Worm (Caenorhabditis elegans): Measurements from ENCODE around the gene mdh-2.

Gene mdh-2

DNA sequence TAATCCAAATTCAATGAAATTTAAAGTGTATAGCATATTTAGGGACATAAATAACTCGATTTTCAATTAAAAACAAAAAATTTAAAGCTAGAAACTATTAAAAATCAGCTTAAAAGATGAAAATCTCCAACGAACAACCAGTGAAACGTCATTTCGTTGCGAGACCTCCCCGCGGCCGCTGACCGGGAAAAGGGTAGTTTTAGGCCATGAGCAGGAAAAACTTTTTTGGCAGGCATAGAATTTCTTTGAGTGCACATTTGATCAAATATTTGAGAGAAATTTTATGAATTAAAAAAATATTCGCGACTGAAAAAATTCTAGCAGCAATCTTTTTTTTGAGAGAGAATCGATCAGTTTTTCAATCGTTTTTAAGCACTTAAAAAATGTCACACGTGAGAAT is 17.4 kb upstream of the mdh-2 start:
- TF ChIP-seq ets-7 (tag; optimal IDR thresholded peaks at IDR 0.05) (no peak), F13C5.2 (tag; optimal IDR thresholded peaks at IDR 0.05) (no peak), hmbx-1 (tag; optimal IDR thresholded peaks at IDR 0.05) (no peak), B0310.2 (tag; optimal IDR thresholded peaks at IDR 0.05) (no peak), sea-1 (GFP tag; conservative IDR thresholded peaks at IDR 0.05) (no peak), hnd-1 (tag; optimal IDR thresholded peaks at IDR 0.05) (no peak), flt-1 (GFP tag; IDR thresholded peaks at IDR 0.05) (no peak), hmg-4 (GFP tag; optimal IDR thresholded peaks at IDR 0.05) (no peak), tbx-11 (GFP tag; IDR thresholded peaks at IDR 0.05) (no peak), ama-1 (optimal IDR thresholded peaks at IDR 0.05) (no peak), aly-1 (tag; optimal IDR thresholded peaks at IDR 0.05) (no peak), ceh-13 (GFP tag; optimal IDR thresholded peaks at IDR 0.05) (no peak), tra-4 (tag; optimal IDR thresholded peaks at IDR 0.05) (no peak), pes-1 (GFP tag; IDR thresholded peaks at IDR 0.05) (no peak), tbx-37 (GFP tag; conservative IDR thresholded peaks at IDR 0.05) (no peak), scrt-1 (GFP tag; IDR thresholded peaks at IDR 0.05) (no peak), ceh-36 (tag; optimal IDR thresholded peaks at IDR 0.05) (no peak)

- TF ChIP-seq hnd-1 (tag; optimal IDR thresholded peaks at IDR 0.05) (no peak), B0310.2 (tag; optimal IDR thresholded peaks at IDR 0.05) (no peak), ets-7 (tag; optimal IDR thresholded peaks at IDR 0.05) (no peak)
Observed at ce11 chrIII:6624872-6625271, 17.0 kb upstream of the mdh-2 start, which contains the start of gene copd-1. Gene copd-1, minus strand, starts transcription at chrIII:6624972.

ce11 chrIII:6619952-6620351 is 12.0 kb upstream of the mdh-2 start, which contains the start of gene C13B9.2:
Gene C13B9.2, plus strand, starts transcription at chrIII:6620252.
- TF ChIP-seq hmg-4 (GFP tag; optimal IDR thresholded peaks at IDR 0.05) (no peak), F13C5.2 (tag; optimal IDR thresholded peaks at IDR 0.05) (no peak), hmbx-1 (tag; optimal IDR thresholded peaks at IDR 0.05) (no peak), tbx-37 (GFP tag; conservative IDR thresholded peaks at IDR 0.05) (no peak), ama-1 (optimal IDR thresholded peaks at IDR 0.05) (no peak), aly-1 (tag; optimal IDR thresholded peaks at IDR 0.05) (no peak), pes-1 (GFP tag; IDR thresholded peaks at IDR 0.05) (no peak), flt-1 (GFP tag; IDR thresholded peaks at IDR 0.05) (no peak), hnd-1 (tag; optimal IDR thresholded peaks at IDR 0.05) (no peak), ceh-13 (GFP tag; optimal IDR thresholded peaks at IDR 0.05) (no peak), tra-4 (tag; optimal IDR thresholded peaks at IDR 0.05) (no peak), B0310.2 (tag; optimal IDR thresholded peaks at IDR 0.05) (no peak), ceh-36 (tag; optimal IDR thresholded peaks at IDR 0.05) (no peak), tbx-11 (GFP tag; IDR thresholded peaks at IDR 0.05) (no peak), ets-7 (tag; optimal IDR thresholded peaks at IDR 0.05) (no peak), sea-1 (GFP tag; conservative IDR thresholded peaks at IDR 0.05) (no peak), scrt-1 (GFP tag; IDR thresholded peaks at IDR 0.05) (no peak)

DNA sequence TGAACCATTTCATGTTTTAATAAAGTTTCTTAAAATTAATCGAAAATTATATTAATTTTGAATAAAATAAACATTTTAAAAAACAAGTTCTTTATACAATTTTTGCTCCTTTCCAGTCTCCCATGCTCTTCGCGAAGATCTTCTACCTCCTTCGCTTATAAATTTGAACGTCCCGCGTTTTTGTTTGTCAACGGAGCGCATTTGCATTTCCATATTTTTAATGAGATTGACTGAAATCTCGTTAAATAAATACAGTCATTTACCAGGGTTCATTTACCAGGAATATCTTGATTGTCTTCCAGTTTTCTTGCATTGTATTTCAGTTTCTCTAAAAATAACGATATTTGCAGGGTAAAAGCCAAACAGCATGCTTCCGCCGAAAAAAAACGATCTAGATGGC is 7.2 kb upstream of the mdh-2 start, which contains the start of gene cmtr-2:
Gene cmtr-2, plus strand, starts transcription at position 351 of the 400 bp plus-strand sequence.
- TF ChIP-seq F13C5.2 (tag; optimal IDR thresholded peaks at IDR 0.05): peak; percentile 11
- no peak for TF ChIP-seq B0310.2 (tag; optimal IDR thresholded peaks at IDR 0.05)

ce11 chrIII:6612282-6612681 is 4.4 kb upstream of the mdh-2 start, which contains the start of gene ctsa-4.2:
Gene ctsa-4.2, plus strand, starts transcription at chrIII:6612528.
- TF ChIP-seq aly-1 (tag; optimal IDR thresholded peaks at IDR 0.05): no peak
- no peak for TF ChIP-seq ceh-36 (tag; optimal IDR thresholded peaks at IDR 0.05)
- TF ChIP-seq tbx-37 (GFP tag; conservative IDR thresholded peaks at IDR 0.05): no peak
- TF ChIP-seq pes-1 (GFP tag; IDR thresholded peaks at IDR 0.05): no peak
- no peak for TF ChIP-seq hmbx-1 (tag; optimal IDR thresholded peaks at IDR 0.05)
- TF ChIP-seq ama-1 (optimal IDR thresholded peaks at IDR 0.05): no peak
- no peak for TF ChIP-seq sea-1 (GFP tag; conservative IDR thresholded peaks at IDR 0.05)
- TF ChIP-seq flt-1 (GFP tag; IDR thresholded peaks at IDR 0.05): no peak
- TF ChIP-seq ets-7 (tag; optimal IDR thresholded peaks at IDR 0.05): no peak
- TF ChIP-seq tbx-11 (GFP tag; IDR thresholded peaks at IDR 0.05): no peak
- TF ChIP-seq hnd-1 (tag; optimal IDR thresholded peaks at IDR 0.05): no peak
- no peak for TF ChIP-seq tra-4 (tag; optimal IDR thresholded peaks at IDR 0.05)
- TF ChIP-seq B0310.2 (tag; optimal IDR thresholded peaks at IDR 0.05): no peak
- TF ChIP-seq hmg-4 (GFP tag; optimal IDR thresholded peaks at IDR 0.05): no peak
- no peak for TF ChIP-seq F13C5.2 (tag; optimal IDR thresholded peaks at IDR 0.05)

DNA sequence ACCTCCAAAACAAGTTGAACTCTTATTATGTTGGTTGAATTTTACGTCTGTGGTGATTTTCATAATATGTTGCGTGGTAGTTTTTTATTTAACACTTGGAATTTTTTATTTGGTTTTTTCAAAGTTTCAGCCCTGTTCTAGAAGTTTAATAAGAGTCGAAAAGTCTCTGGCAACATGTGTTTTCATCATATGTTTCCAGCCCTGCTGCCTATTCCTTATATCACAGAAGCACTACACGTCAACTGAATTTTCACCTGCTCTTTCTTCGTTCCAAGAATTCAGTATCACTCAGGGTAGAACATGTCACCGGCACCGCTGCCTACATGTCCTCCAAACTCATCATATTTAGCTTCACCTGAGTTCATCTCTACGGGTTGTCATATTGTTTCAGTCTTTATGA is 2.6 kb upstream of the mdh-2 start, which contains the start of gene srh-40:
Gene srh-40, plus strand, starts transcription at position 301 of the 400 bp plus-strand sequence.
- TF ChIP-seq ama-1 (optimal IDR thresholded peaks at IDR 0.05): no peak
- no peak for TF ChIP-seq scrt-1 (GFP tag; IDR thresholded peaks at IDR 0.05)
- TF ChIP-seq tbx-11 (GFP tag; IDR thresholded peaks at IDR 0.05): no peak
- no peak for TF ChIP-seq pes-1 (GFP tag; IDR thresholded peaks at IDR 0.05)
- TF ChIP-seq flt-1 (GFP tag; IDR thresholded peaks at IDR 0.05): no peak
- no peak for TF ChIP-seq ceh-13 (GFP tag; optimal IDR thresholded peaks at IDR 0.05)
- no peak for TF ChIP-seq hmbx-1 (tag; optimal IDR thresholded peaks at IDR 0.05)
- no peak for TF ChIP-seq F13C5.2 (tag; optimal IDR thresholded peaks at IDR 0.05)
- TF ChIP-seq ets-7 (tag; optimal IDR thresholded peaks at IDR 0.05): no peak
- TF ChIP-seq ceh-36 (tag; optimal IDR thresholded peaks at IDR 0.05): no peak
- no peak for TF ChIP-seq tra-4 (tag; optimal IDR thresholded peaks at IDR 0.05)
- TF ChIP-seq hmg-4 (GFP tag; optimal IDR thresholded peaks at IDR 0.05): no peak
- no peak for TF ChIP-seq hnd-1 (tag; optimal IDR thresholded peaks at IDR 0.05)
- TF ChIP-seq B0310.2 (tag; optimal IDR thresholded peaks at IDR 0.05): no peak
- TF ChIP-seq aly-1 (tag; optimal IDR thresholded peaks at IDR 0.05): no peak

DNA sequence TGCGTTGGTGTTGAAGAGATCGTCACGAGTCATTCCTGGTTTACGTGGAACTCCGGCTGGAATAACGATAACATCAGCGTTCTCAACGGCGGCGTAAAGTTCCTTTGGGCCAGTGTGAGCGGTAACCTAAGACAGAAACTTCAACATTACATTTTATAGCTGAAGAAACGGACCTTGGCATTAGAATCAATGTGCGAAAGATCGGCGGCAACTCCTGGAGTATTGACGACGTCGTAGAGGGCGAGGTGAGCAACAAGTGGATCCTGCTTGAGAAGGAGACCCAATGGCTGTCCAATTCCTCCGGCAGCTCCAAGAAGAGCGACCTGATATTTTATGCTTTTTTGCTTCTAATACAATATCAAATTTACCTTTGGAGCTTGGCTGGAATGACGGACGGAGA is 260 bp downstream of the mdh-2 start:
- no peak for TF ChIP-seq hmg-4 (GFP tag; optimal IDR thresholded peaks at IDR 0.05)
- no peak for TF ChIP-seq B0310.2 (tag; optimal IDR thresholded peaks at IDR 0.05)
- TF ChIP-seq ets-7 (tag; optimal IDR thresholded peaks at IDR 0.05): no peak

DNA sequence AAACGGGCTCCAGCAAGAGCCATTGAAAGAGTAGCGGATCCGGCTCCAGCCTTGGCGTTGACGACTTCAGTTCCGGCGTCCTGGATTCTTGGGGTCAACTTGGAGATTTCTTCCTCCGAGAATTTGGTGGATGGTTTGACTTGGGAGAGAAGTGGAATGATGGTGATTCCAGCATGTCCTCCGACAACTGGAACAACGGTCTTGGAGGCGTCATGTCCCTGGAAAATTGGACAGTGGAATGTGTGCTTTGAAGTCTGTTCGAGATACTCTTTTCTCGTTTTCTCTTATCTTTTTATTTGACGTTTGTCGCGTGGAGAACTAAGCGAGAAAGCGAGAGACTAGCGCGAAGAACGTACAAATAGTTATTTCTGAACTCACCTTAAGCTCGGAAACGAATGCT is 839 bp downstream of the mdh-2 start:
- no peak for TF ChIP-seq hnd-1 (tag; optimal IDR thresholded peaks at IDR 0.05)
- TF ChIP-seq sea-1 (GFP tag; conservative IDR thresholded peaks at IDR 0.05): no peak
- TF ChIP-seq flt-1 (GFP tag; IDR thresholded peaks at IDR 0.05): no peak

Data from whole organism, early embryonic.